Fruit fly (Drosophila melanogaster) ovary, adult (tissue): ENCODE measurements around the gene Vha55.

Source experiments
- CG17801 ChIP-seq: fragments of 200-800 bp; optimal IDR thresholded peaks from 2 replicates; lab custom pipeline; 2019; ENCODE audit warnings: missing biosample characterization, mild to moderate bottlenecking, missing genetic modification characterization, moderate library complexity; ENCODE audit not compliant: partially characterized antibody

The Vha55 gene

DNA sequence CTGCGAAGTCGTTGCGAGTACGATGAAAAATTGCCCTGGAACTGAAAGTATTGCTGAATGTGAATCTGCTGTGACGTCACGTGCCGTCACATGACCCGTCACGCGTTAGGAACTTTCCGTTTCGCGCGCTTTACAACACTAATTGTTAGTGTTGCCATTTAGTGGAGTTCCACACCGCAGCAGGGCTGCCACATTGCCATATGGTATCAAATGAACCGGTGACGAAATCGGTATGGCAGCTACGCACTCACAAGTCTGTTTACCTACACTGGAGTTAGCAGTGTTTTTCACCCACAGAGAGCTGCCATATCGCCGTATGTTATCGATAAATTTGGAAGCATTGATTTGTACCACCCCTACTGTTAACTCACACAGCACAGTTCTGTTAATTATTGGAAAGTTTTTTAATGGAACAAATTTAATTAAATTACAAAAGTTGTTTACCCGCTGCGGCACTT, at the start of gene Vha55, which contains the start of gene Snx3:
Vha55 (minus strand) TSS at position 139 of the 458 bp plus-strand sequence.
Snx3 (plus strand) TSS at position 341 of the 458 bp plus-strand sequence.
- TF ChIP-seq CG17801: peak; percentile 27

DNA sequence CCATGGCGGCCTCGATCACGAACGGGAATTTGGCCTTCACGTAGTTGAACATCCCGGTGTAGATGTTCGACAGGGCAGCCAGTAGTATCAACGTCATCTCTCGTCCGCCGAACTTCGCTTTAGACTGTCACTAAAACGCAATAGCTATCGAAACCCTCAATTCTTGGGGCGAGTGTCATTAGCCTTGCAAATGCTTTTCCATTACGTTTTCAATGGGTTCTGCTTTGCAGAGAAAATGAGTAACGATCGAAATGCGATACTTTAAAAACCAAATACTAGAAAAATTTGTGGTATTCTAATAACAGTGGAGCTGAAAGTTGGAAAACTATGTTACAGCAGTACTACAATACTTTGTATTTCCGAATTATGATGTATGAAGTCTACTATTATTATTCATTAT, 48.5 kb upstream of the Vha55 start, which contains the start of gene CG43630:
CG43630 (minus strand) TSS at position 101 of the 400 bp plus-strand sequence.
- TF ChIP-seq CG17801: no peak

DNA sequence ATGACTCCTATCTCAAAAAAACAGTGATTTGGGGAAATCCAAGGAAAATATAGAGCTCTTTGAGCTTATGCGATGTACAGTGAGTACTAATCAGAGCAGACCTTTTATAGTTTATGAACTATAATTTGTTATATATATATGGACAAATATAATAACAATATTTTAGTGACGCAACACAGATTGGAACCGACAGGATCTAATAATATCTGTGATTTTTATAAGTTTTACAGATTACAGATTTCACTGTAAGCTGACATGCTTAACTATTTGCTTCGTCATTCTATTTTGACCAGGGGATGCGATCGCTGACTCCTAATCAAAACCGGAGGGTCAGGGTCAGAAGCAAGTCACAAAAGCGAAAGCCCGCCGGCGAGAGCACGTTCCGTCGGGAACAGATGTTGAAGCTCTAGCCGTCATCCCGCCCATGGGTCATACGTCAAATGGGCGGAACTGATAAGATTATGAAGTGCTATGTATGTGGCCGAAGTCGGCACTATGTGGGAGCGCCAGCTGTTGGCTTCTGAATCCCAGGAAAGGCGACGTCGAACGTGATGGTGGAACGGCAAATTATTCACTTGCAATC, 46.5 kb upstream of the Vha55 start, which contains the start of gene Gnmt:
Gnmt (plus strand) TSS at position 568 of the 583 bp plus-strand sequence.
- no peak for TF ChIP-seq CG17801

DNA sequence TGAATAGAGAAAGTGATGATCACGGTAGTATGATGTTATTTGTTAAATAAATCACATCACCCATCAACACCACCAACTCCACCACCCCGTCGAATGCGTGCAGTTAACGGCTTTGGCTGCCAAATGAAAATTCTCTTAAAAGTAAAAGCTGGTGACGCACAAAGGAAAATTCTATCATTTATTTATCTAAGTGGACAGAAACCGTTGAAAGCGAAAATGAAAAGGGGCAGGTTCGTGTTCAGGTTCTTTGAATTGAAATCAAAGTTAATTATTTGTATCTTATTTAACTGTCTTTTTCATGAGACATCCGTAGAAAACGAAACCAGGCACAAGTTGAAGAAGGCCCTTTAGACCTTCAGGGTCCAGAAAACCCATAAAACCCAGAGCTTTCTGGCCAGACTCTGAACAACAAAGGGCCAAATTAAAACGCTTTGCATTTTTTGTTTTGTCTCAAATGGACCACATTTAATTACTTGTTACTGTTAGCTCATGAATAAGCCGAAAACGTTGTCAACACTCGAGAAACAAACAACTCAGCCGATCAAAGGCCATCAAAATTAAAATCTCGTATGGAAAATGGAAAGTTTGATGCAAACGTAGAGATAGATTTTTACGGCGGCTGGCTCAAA, 38.7 kb upstream of the Vha55 start:
- TF ChIP-seq CG17801: no peak

DNA sequence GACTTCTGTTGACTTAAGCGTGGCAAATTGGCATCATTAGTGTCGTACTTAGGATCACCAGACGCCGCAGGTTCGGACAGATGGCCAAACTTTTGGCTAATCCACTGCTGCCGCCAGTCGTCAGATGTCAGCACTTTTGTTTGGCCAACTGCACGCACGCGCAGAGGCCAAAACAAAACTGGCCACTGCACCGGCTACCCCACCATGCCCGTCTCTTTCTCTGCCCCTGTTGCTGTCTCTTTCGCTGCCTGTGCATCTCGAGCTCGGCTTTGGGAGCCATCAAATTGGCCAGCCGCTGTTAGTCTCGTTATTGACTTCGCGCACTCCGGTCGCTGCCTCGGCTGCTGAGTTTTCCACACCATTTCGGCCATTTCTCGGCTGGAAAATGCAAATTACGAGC, 34.9 kb upstream of the Vha55 start, which contains the start of gene CG14395:
CG14395 (plus strand) TSS at position 301 of the 400 bp plus-strand sequence.
- TF ChIP-seq CG17801: no peak

DNA sequence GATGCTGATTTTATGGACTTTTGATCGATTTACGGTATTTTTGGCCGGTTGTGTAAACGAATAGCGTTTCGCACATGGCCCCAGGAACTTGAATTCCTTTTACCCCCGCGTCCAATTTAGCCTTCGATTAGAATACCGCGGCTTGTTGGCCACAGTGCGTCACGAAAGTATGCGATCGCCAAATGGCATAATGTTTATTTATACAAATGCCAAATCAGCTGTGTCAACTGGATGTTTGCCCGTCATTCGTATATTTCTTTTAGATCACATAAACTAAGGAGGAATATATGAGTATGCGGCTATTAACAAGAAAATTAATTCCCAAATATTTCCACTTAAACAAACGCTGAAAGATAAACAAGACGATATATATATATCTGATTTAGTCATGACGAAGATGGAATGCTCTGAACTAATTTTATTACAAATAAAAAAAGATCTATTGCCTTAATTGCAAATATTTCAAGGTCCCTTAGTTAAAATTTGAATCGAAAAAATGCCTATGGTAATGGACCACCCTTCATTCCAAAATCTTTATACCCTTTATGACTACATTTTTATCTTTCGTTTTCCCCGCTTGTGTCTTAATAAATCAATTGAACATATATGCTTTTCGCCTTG, 29.4 kb upstream of the Vha55 start:
- TF ChIP-seq CG17801: no peak

DNA sequence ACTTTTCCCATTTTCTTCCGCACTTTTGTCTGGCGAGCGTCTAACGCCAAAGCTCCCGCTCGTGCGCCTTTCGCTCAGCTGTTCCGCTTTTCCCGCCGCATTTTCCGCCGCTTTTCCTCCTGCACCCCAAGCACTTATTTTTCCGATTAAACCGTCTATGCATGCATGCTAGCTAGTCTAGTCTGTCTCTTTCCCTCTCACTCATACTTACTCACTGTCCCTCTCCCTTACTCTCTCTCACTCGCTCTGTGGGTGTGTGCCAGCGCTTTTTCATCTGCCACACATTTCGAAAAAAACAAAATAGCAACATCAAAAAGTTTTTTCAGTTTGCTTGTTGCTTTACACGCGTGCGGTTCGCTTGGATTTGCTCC, 26.6 kb upstream of the Vha55 start, which contains the start of gene CG6225:
CG6225 (plus strand) TSS at position 325 of the 371 bp plus-strand sequence.
- no peak for TF ChIP-seq CG17801

DNA sequence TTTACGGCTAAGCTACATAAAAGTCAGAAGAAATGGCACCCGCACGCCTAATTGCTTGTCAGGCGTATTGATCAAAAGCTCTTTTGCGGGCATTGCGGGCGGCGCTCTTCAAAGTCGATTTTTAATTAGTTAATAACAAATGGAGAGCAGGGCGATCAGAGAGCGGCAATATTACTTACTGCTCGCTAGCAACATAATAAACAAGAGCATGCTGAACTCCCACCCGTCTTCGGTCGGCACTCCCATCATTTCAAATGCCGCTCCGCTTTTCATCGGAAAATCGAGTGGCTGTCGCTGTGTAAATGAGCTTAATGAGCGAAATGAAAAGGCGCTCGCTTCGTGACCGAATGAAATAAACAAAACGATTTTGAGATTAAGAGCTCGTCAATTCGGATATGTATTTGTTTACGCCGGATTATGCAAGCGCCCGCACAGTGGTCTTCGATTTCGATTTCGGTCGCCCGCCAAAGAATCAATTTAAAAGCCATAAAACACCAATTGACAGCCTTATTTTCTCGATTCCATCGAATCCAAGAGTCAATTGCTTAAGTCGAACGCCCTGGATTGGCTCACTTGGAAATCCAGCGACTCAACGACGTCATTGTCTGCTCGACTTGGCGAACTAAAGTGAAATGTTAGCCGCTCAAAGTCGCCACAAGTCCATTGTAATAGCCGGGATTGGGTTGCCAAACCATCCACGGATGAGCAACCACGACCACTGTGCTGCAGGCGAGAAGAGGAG, 26.1 kb upstream of the Vha55 start:
- TF ChIP-seq CG17801: no peak

DNA sequence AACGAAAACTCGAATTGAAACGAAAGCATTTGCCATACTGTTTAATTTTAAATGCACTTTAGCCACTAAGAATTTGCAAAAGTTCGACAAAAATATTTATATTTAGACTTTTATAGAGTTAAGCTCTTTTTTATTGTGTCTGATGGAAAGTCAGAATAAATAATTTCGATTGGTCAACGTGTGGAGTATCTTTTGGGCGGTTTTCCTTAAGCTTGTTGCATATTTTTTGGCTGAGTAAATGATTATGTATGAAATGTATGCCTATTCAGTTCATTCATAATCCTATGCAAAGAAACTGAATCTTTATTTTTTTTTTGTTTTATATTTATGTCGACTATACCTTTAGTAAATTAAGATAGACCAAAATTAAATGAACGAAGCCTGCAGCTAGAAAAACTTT, 25.1 kb upstream of the Vha55 start:
- TF ChIP-seq CG17801: no peak

DNA sequence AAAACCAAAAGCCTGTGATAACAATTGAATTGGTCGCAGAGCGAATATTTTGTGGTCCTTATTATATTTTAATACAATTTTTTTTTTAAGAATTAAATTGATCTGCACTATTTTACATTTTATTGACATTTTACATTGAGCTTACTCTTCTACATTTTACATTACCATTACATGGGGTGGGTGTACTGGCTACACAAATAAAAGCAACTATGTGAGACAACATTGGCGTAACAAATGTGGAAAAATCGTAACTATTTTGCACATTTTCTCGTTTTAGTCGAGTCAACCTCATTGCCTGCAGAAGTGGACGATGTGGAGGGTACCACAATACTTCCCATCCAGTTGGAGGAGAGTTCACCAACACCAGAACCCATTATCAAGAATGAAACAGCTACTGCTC, 22.9 kb upstream of the Vha55 start:
- no peak for TF ChIP-seq CG17801

DNA sequence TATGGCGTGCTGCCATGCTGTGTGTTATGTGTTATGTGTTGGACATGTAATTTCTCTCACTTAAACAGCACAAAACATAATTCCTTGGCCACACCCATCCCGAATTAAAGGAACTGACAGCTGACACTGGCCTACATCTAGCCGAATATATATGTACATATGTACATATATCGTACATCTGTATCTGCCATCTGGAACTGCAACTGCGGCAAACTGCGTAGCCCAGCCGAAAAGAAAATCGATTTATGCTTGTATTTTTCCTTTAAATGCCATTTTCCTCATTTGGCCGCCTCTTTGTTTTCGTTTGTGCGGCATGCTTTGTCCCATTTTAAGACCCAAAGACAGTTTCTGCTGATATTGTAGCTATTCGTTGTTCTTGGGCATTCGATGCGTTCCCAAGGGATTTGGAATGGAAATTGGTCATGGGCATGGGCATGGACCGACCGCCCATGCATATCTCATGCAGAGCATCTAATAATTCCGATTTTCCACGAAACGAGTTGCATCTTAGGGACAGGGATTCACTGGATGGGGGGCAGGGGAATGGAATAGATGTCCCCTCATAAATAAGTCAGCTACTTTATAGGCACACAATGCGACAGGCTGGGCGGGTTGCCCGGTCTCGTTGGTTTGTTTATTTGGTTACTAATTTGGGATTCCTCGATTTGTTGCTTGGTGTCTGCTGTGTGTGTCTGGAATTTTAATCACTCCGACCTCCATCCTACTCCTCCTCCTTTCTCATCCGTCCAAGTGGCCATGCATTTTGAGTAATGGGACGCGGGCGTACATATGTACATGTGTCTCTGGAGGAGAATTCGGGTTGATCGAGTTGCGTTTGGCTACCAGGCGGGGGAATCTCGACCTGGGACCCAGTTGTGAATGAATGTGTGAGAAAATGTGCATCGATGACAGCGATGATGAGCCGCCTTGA, 21.7 kb upstream of the Vha55 start:
- no peak for TF ChIP-seq CG17801

DNA sequence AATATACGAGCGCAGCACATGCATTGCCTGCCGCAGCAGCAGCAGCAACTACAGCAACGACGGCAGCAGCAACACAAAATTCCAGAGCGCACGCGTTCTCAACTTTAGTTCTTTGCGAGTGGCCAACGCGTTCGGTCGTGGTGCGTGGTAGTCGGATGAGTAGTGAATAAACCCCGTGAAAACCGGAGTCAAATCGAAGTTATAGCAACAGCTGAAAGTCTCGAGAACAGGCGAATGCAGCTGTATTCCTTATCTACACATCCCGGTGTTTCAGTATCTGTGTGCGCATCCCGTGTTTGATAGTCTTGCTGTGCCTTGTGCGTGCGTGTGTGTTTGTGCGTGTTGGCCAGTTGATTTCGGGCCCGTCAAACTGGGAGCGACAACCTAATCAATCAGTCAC, 20.3 kb upstream of the Vha55 start, which contains the start of gene Dtg:
Dtg (plus strand) TSS at position 105 of the 400 bp plus-strand sequence.
- TF ChIP-seq CG17801: no peak

DNA sequence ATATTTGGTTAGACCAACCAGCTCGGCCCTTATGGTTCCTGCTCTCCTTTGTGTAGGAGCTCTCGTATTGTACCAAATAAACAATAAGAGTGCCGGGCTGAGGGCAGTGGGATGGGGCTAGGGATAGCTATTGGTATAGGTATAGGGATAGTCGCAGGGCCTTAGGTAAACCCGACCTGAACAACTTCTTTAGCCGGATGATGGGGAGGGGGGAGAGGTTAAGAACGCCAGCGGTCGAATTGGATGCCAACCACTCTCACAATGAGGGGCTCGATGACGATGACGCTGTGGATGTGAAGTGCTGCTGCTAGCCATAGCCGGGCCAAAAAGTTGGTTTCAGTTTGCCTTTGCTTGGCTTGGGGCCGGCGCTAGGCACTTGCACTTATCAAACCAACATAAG, 19.7 kb upstream of the Vha55 start:
- TF ChIP-seq CG17801: no peak

DNA sequence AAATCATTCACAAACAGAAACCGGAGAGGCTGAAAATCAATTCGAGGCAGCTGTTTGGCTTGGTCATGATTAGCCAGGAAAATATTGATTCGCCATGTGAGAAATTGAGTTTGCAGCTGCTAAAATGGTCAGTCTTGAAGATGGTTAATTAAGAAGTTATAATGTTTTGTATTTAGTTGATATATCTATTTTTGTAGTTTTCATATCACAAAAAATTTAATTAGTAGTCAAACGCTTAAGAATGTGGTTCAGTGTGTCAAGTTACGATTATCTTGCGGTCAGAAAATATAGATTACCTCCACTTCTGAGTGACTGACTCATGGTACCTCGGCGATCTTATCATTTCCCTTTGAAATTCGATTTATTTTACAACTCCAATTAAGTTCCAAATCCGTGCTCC, 19.3 kb upstream of the Vha55 start:
- TF ChIP-seq CG17801: no peak

DNA sequence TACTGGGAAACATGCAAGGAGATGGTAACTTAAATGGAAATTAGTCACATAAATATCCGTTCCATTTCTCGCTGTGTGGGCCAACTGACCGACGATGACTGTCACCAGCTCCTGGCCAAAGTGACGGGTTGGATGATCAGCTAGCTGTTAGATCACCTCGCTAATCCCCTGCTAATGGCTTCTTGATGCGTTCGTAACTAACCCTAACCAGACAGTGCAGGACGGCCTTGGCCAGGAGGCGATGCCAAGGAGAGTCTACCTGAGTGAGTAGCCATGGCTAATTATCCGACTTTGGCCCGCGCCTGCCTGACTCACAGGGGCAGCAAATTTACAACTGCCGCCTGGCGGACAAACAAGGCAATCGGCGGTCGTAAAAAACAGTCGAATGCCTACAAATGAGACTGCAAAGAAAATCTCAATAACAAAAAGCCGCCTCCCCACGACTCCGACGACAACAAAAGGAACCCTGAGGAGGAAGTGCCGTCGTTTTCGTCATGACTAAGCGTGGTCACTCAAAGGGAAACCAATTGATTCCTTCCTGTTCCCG, 18.2 kb upstream of the Vha55 start:
- no peak for TF ChIP-seq CG17801
